Fruit fly (Drosophila melanogaster) whole organism, embryonic: ENCODE measurements around the gene VhaSFD.

Experiments
- CG10147 ChIP-seq: fragments of 200-800 bp; sonication (Bioruptor generic); optimal IDR thresholded peaks from 2 replicates; lab custom pipeline; 2019; ENCODE audit warnings: missing biosample characterization, mild to moderate bottlenecking, missing genetic modification characterization, moderate library complexity
- CG10321 ChIP-seq: fragments of 200-800 bp; sonication (Bioruptor generic); IDR thresholded peaks from 2 replicates; pipeline ENCODE4 v1.3.6; 2022; ENCODE audit warnings: missing biosample characterization, missing genetic modification characterization
- CG10431 ChIP-seq: fragments of 200-800 bp; sonication (Bioruptor generic); optimal IDR thresholded peaks from 3 replicates; lab custom pipeline; 2018; ENCODE audit warnings: missing biosample characterization, mild to moderate bottlenecking, missing genetic modification characterization
- CG10959 ChIP-seq: fragments of 200-800 bp; sonication (Bioruptor generic); IDR thresholded peaks from 2 replicates; pipeline ENCODE4 v1.3.6; 2022; ENCODE audit warnings: missing biosample characterization, missing genetic modification characterization
- CG12219 ChIP-seq: fragments of 200-800 bp; sonication (Bioruptor generic); optimal IDR thresholded peaks from 3 replicates; lab custom pipeline; 2018; ENCODE audit warnings: missing biosample characterization, mild to moderate bottlenecking, missing genetic modification characterization
- CG12391 ChIP-seq: fragments of 200-800 bp; sonication (Bioruptor generic); optimal IDR thresholded peaks from 3 replicates; lab custom pipeline; 2018; ENCODE audit warnings: missing biosample characterization, mild to moderate bottlenecking, missing genetic modification characterization, moderate library complexity
- CG13123 ChIP-seq: fragments of 200-800 bp; sonication (Bioruptor generic); optimal IDR thresholded peaks from 2 replicates; lab custom pipeline; 2016; ENCODE audit warnings: missing biosample characterization, missing genetic modification characterization
- CG13624 ChIP-seq: fragments of 200-800 bp; sonication (Bioruptor generic); optimal IDR thresholded peaks from 2 replicates; lab custom pipeline; 2016; ENCODE audit warnings: missing biosample characterization, missing genetic modification characterization
- CG18011 ChIP-seq: fragments of 200-800 bp; sonication (Bioruptor generic); optimal IDR thresholded peaks from 2 replicates; lab custom pipeline; 2017; ENCODE audit warnings: missing biosample characterization, missing genetic modification characterization, mild to moderate bottlenecking, moderate library complexity, missing genotype
- CG2120 ChIP-seq: fragments of 200-800 bp; sonication (Bioruptor generic); optimal IDR thresholded peaks from 3 replicates; lab custom pipeline; 2016; ENCODE audit warnings: missing biosample characterization, missing genetic modification characterization
- CG2875 ChIP-seq: fragments of 200-800 bp; sonication (Bioruptor generic); optimal IDR thresholded peaks from 2 replicates; lab custom pipeline; 2017; ENCODE audit warnings: missing biosample characterization, mild to moderate bottlenecking, missing genetic modification characterization, missing genetic modification reagents
- CG30020 ChIP-seq: fragments of 200-800 bp; optimal IDR thresholded peaks from 2 replicates; lab custom pipeline; 2019; ENCODE audit warnings: missing biosample characterization, mild to moderate bottlenecking, missing genetic modification characterization, moderate library complexity
- CG3065 ChIP-seq: fragments of 200-800 bp; sonication (Bioruptor generic); optimal IDR thresholded peaks from 2 replicates; lab custom pipeline; 2016; ENCODE audit warnings: missing biosample characterization, missing genetic modification characterization
- CG31388 ChIP-seq: fragments of 200-800 bp; sonication (Bioruptor generic); optimal IDR thresholded peaks from 2 replicates; lab custom pipeline; 2016; ENCODE audit warnings: missing biosample characterization, missing genetic modification characterization
- CG4617 ChIP-seq: fragments of 200-800 bp; sonication (Bioruptor generic); optimal IDR thresholded peaks from 3 replicates; lab custom pipeline; 2016; ENCODE audit warnings: missing biosample characterization, missing genetic modification characterization, borderline replicate concordance
- CG4730 ChIP-seq: fragments of 200-800 bp; sonication (Bioruptor generic); IDR thresholded peaks from 2 replicates; pipeline ENCODE4 v1.3.6; 2022; ENCODE audit warnings: missing biosample characterization, missing genetic modification characterization
- CG6175 ChIP-seq: fragments of 200-800 bp; sonication (Bioruptor generic); IDR thresholded peaks from 3 replicates; pipeline ENCODE4 v1.3.6; 2022; ENCODE audit warnings: missing biosample characterization, missing genetic modification characterization
- CG7372 ChIP-seq: fragments of 200-800 bp; sonication (Bioruptor generic); IDR thresholded peaks from 2 replicates; pipeline ENCODE4 v1.3.6; 2022; ENCODE audit warnings: missing biosample characterization, missing genetic modification characterization
- CG8089 ChIP-seq: fragments of 200-800 bp; sonication (Bioruptor generic); optimal IDR thresholded peaks from 3 replicates; lab custom pipeline; 2016; ENCODE audit warnings: missing biosample characterization, missing genetic modification characterization
- CG9609 ChIP-seq: fragments of 200-800 bp; sonication (Bioruptor generic); optimal IDR thresholded peaks from 3 replicates; lab custom pipeline; 2016; ENCODE audit warnings: missing biosample characterization, missing genetic modification characterization
- Camta ChIP-seq: fragments of 200-800 bp; sonication (Bioruptor generic); optimal IDR thresholded peaks from 2 replicates; lab custom pipeline; 2016; ENCODE audit warnings: missing biosample characterization, missing genetic modification characterization
- HLH3B ChIP-seq: fragments of 200-800 bp; sonication (Bioruptor generic); IDR thresholded peaks from 2 replicates; pipeline ENCODE4 v1.3.6; 2022; ENCODE audit warnings: missing biosample characterization, missing genetic modification characterization
- Hr3 ChIP-seq: fragments of 200-800 bp; sonication (Bioruptor generic); optimal IDR thresholded peaks from 3 replicates; lab custom pipeline; 2016; ENCODE audit warnings: missing biosample characterization, missing genetic modification characterization
- Kr ChIP-seq: fragments of 200-800 bp; sonication (Bioruptor generic); optimal IDR thresholded peaks from 2 replicates; lab custom pipeline; 2017; ENCODE audit warnings: missing biosample characterization, mild to moderate bottlenecking, missing genetic modification characterization
- MBD-R2 ChIP-seq: fragments of 200-800 bp; sonication (Bioruptor generic); IDR thresholded peaks from 2 replicates; pipeline ENCODE4 v1.3.6; 2022; ENCODE audit warnings: missing biosample characterization, missing genetic modification characterization
- Oli ChIP-seq: fragments of 200-800 bp; sonication (Bioruptor generic); optimal IDR thresholded peaks from 2 replicates; lab custom pipeline; 2018; ENCODE audit warnings: missing biosample characterization, mild to moderate bottlenecking, missing genetic modification characterization, moderate library complexity
- PHDP ChIP-seq: fragments of 200-800 bp; sonication (Bioruptor generic); optimal IDR thresholded peaks from 3 replicates; lab custom pipeline; 2018; ENCODE audit warnings: missing biosample characterization, mild to moderate bottlenecking, missing genetic modification characterization, moderate library complexity
- Poxn ChIP-seq: fragments of 200-800 bp; sonication (Bioruptor generic); IDR thresholded peaks from 2 replicates; pipeline ENCODE4 v1.3.6; 2022; ENCODE audit warnings: missing biosample characterization, missing genetic modification characterization
- Ravus ChIP-seq: fragments of 200-800 bp; sonication (Bioruptor generic); IDR thresholded peaks from 2 replicates; pipeline ENCODE4 v1.3.6; 2022; ENCODE audit warnings: missing biosample characterization, missing genetic modification characterization
- Scr ChIP-seq: fragments of 200-800 bp; sonication (Bioruptor generic); IDR thresholded peaks from 2 replicates; pipeline ENCODE4 v1.3.6; 2022; ENCODE audit warnings: missing biosample characterization, missing genetic modification characterization; ENCODE audit not compliant: partially characterized antibody
- Side ChIP-seq: fragments of 200-800 bp; sonication (Bioruptor generic); optimal IDR thresholded peaks from 2 replicates; lab custom pipeline; 2016; ENCODE audit warnings: missing biosample characterization, missing genetic modification characterization
- Stat92E ChIP-seq, 3 experiments: fragments of >200 bp in 2 of 3; fragments of 200-800 bp in 1 of 3; sonication (Bioruptor generic) in 1 of 3; optimal IDR thresholded peaks; 2 replicates each; lab custom pipeline; 2017 to 2019; ENCODE audit warnings: missing biosample characterization in 3 of 3, missing genetic modification characterization in 3 of 3, mild to moderate bottlenecking in 1 of 3, moderate library complexity in 1 of 3
- Taf1 ChIP-seq: fragments of 200-800 bp; sonication (Bioruptor generic); IDR thresholded peaks from 2 replicates; pipeline ENCODE4 v1.3.6; 2022; ENCODE audit warnings: missing biosample characterization, missing genetic modification characterization
- Xbp1 ChIP-seq: fragments of 200-800 bp; sonication (Bioruptor generic); optimal IDR thresholded peaks from 3 replicates; lab custom pipeline; 2016; ENCODE audit warnings: missing biosample characterization, mild to moderate bottlenecking, missing genetic modification characterization
- ab ChIP-seq: fragments of 200-800 bp; sonication (Bioruptor generic); optimal IDR thresholded peaks from 2 replicates; lab custom pipeline; 2016; ENCODE audit warnings: missing biosample characterization, missing genetic modification characterization
- ap ChIP-seq: fragments of 200-800 bp; sonication (Bioruptor generic); IDR thresholded peaks from 2 replicates; pipeline ENCODE4 v1.3.6; 2022; ENCODE audit warnings: missing biosample characterization, missing genetic modification characterization
- ash1 ChIP-seq: fragments of 200-800 bp; sonication (Bioruptor generic); optimal IDR thresholded peaks from 2 replicates; lab custom pipeline; 2018; ENCODE audit warnings: missing biosample characterization, mild to moderate bottlenecking, missing genetic modification characterization
- cad ChIP-seq: fragments of >200 bp; optimal IDR thresholded peaks from 2 replicates; lab custom pipeline; 2017; ENCODE audit warnings: missing biosample characterization, missing genetic modification characterization
- crp ChIP-seq, 2 experiments: fragments of 200-800 bp; sonication (Bioruptor generic); optimal IDR thresholded peaks; 2 replicates in 1 of 2; 3 replicates in 1 of 2; lab custom pipeline; 2017; ENCODE audit warnings: missing biosample characterization in 2 of 2, missing genetic modification characterization in 2 of 2, mild to moderate bottlenecking in 1 of 2, moderate library complexity in 1 of 2
- dm ChIP-seq: fragments of 200-800 bp; sonication (Bioruptor generic); optimal IDR thresholded peaks from 3 replicates; lab custom pipeline; 2016; ENCODE audit warnings: missing biosample characterization, missing genetic modification characterization
- gce ChIP-seq: fragments of 200-800 bp; sonication (Bioruptor generic); IDR thresholded peaks from 3 replicates; pipeline ENCODE4 v1.3.6; 2022; ENCODE audit warnings: missing biosample characterization, missing genetic modification characterization
- luna ChIP-seq: fragments of 200-800 bp; sonication (Bioruptor generic); optimal IDR thresholded peaks from 2 replicates; lab custom pipeline; 2016; ENCODE audit warnings: missing biosample characterization, missing genetic modification characterization
- nerfin-1 ChIP-seq: fragments of 200-800 bp; sonication (Bioruptor generic); optimal IDR thresholded peaks from 3 replicates; lab custom pipeline; 2019; ENCODE audit warnings: missing biosample characterization, mild to moderate bottlenecking, missing genetic modification characterization, moderate library complexity
- otp ChIP-seq: fragments of 200-800 bp; sonication (Bioruptor generic); IDR thresholded peaks from 3 replicates; pipeline ENCODE4, ENCODE4 v1.3.6; 2022; ENCODE audit warnings: missing biosample characterization, missing genetic modification characterization
- prd ChIP-seq, 3 experiments: fragments of >200 bp in 2 of 3; fragments of 200-800 bp in 1 of 3; sonication (Bioruptor generic) in 1 of 3; optimal IDR thresholded peaks in 2 of 3; IDR thresholded peaks in 1 of 3; 2 replicates in 2 of 3; 3 replicates in 1 of 3; pipeline versions ENCODE4 v1.3.6 to Lab custom; 2017 to 2022; ENCODE audit warnings: missing biosample characterization in 1 of 3, missing genetic modification characterization in 1 of 3
- ranshi ChIP-seq: fragments of 200-800 bp; sonication (Bioruptor generic); IDR thresholded peaks from 2 replicates; pipeline ENCODE4 v1.3.6; 2022; ENCODE audit warnings: missing biosample characterization, missing genetic modification characterization
- trh ChIP-seq: fragments of 200-800 bp; sonication (Bioruptor generic); optimal IDR thresholded peaks from 2 replicates; lab custom pipeline; 2016; ENCODE audit warnings: missing biosample characterization, missing genetic modification characterization
- yki ChIP-seq: fragments of >200 bp; optimal IDR thresholded peaks from 3 replicates; lab custom pipeline; 2018
- zfh2 ChIP-seq: fragments of 200-800 bp; sonication (Bioruptor generic); optimal IDR thresholded peaks from 2 replicates; lab custom pipeline; 2016; ENCODE audit warnings: missing biosample characterization, missing genetic modification characterization

The VhaSFD gene

dm6 chr2L:16683958-16684877 is 43.4 kb downstream of the VhaSFD start, which contains the start of gene CG31807 (continued):
- TF ChIP-seq prd (optimal IDR thresholded peaks at IDR 0.05; lab: Kevin White, UChicago) = no peak
- peak; percentile 27; the same call in 1 of the 3 replicates for TF ChIP-seq prd (GFP tag; IDR thresholded peaks at IDR 0.05; lab: Robert Waterston, UW)
- peak; percentile 41 for TF ChIP-seq CG13624
- no peak for TF ChIP-seq Stat92E (GFP tag; optimal IDR thresholded peaks at IDR 0.05; lab: Kevin White, UChicago)
- peak; percentile 28 for TF ChIP-seq CG10431
- peak; percentile 74 for TF ChIP-seq CG12219 (GFP tag; lab: Kevin White, UChicago)
- TF ChIP-seq trh (GFP tag; lab: Kevin White, UChicago) = no peak
- TF ChIP-seq dm (GFP tag; lab: Kevin White, UChicago) = peak; percentile 56
- 0 out of 2 replicates have a peak, but pooled peaks have one; percentile 9 for TF ChIP-seq ranshi (GFP tag; lab: Robert Waterston, UW)
- peak; percentile 84 for TF ChIP-seq CG12391
- no peak for TF ChIP-seq CG13123 (GFP tag; lab: Kevin White, UChicago)
- TF ChIP-seq CG6175 (GFP tag; lab: Robert Waterston, UW) = no peak
- peak; percentile 18 for TF ChIP-seq CG31388 (GFP tag; lab: Kevin White, UChicago)
- TF ChIP-seq Camta (GFP tag; lab: Kevin White, UChicago) = peak; percentile 73
- peak; percentile 87 for TF ChIP-seq Oli
- TF ChIP-seq PHDP (tag; lab: Kevin White, UChicago) = peak; percentile 87
- TF ChIP-seq Hr3 (GFP tag; lab: Kevin White, UChicago) = peak; percentile 34
- 0 out of 3 replicates have a peak, but pooled peaks have one; percentile 42 for TF ChIP-seq gce
- no peak for TF ChIP-seq Kr (GFP tag; lab: Kevin White, UChicago)
- peak; percentile 73 for TF ChIP-seq CG2120 (GFP tag; lab: Kevin White, UChicago)
- peak; percentile 41; the same call in 1 of the 2 replicates for TF ChIP-seq HLH3B (GFP tag; lab: Robert Waterston, UW)
- TF ChIP-seq CG10959 (GFP tag; lab: Robert Waterston, UW) = no peak
- TF ChIP-seq ash1 (GFP tag; lab: Kevin White, UChicago) = no peak
- TF ChIP-seq luna = no peak
- TF ChIP-seq Poxn (GFP tag; lab: Robert Waterston, UW) = no peak; the same call in 1 of the 2 replicates
- TF ChIP-seq CG4617 = peak; percentile 9
- TF ChIP-seq CG2875 (GFP tag; lab: Kevin White, UChicago) = peak; percentile 75
- peak; percentile 38 for TF ChIP-seq CG30020 (tag; lab: Kevin White, UChicago)
- peak; percentile 52 for TF ChIP-seq CG4730 (GFP tag; lab: Robert Waterston, UW)
- TF ChIP-seq nerfin-1 (tag; lab: Kevin White, UChicago) = peak; percentile 76
- no peak for TF ChIP-seq ab
- TF ChIP-seq CG3065 (GFP tag; lab: Kevin White, UChicago) = no peak
- TF ChIP-seq CG18011 (GFP tag; lab: Kevin White, UChicago) = peak; percentile 55
- TF ChIP-seq MBD-R2 (GFP tag; lab: Robert Waterston, UW) = no peak
- no peak for TF ChIP-seq Ravus (GFP tag; lab: Robert Waterston, UW)
- peak in 1 of 2 experiments; percentile 2 for TF ChIP-seq crp (GFP tag; optimal IDR thresholded peaks at IDR 0.05; lab: Kevin White, UChicago)
- TF ChIP-seq Side (GFP tag; lab: Kevin White, UChicago) = peak; percentile 47
- TF ChIP-seq Taf1 (GFP tag; lab: Robert Waterston, UW) = no peak
- no peak for TF ChIP-seq otp (GFP tag; lab: Robert Waterston, UW)
- peak; percentile 20; the same call in 1 of the 2 replicates for TF ChIP-seq ap (GFP tag; lab: Robert Waterston, UW)
- peak; percentile 43 for TF ChIP-seq zfh2 (GFP tag; lab: Kevin White, UChicago)
- TF ChIP-seq cad (GFP tag; lab: Kevin White, UChicago) = no peak
- no peak for TF ChIP-seq CG10321
- TF ChIP-seq Scr (GFP tag; lab: Robert Waterston, UW) = no peak
- no peak for TF ChIP-seq CG7372 (GFP tag; lab: Robert Waterston, UW)
- peak; percentile 68 for TF ChIP-seq CG8089 (GFP tag; lab: Kevin White, UChicago)
- peak; percentile 45 for TF ChIP-seq CG9609
- peak; percentile 82 for TF ChIP-seq CG10147 (GFP tag; lab: Kevin White, UChicago)
- no peak for TF ChIP-seq yki (lab: Kevin White, UChicago)
- TF ChIP-seq Xbp1 (GFP tag; lab: Kevin White, UChicago) = peak; percentile 30
